Worm (Caenorhabditis elegans): Measurements from ENCODE around the gene pph-4.2.

DNA sequence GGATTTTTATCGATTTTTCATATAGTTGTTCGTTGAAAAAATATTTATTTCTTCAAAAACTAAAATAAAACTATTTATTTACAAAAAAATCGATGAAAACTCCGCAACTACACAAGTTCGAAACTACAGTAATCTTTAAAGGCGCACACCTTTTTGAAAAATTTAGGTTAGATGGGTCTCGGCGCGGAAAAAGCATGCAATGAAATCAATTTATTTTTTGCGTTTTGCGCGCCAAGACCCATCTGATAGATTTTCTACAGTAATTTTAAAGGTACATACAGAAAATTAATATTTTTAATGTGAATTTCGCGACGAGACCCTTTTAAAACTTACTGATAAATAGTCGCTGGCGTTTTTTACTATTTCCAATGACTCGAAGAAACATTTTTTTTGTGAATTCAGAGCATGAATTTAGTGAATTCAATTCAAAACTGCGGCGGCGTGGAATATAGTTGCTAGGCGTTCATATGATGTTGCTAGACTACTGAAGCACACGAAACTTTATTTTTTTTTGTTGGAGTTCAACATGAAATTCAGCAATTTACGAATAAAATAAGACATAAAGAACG lies 10.0 kb downstream of the pph-4.2 start, which contains the start of gene Y75B8A.33:
- no peak for TF ChIP-seq snpc-4 (tag; optimal IDR thresholded peaks at IDR 0.05)
- TF ChIP-seq dpl-1 (GFP tag; optimal IDR thresholded peaks at IDR 0.05), result no peak
- TF ChIP-seq unc-62 (GFP tag; optimal IDR thresholded peaks at IDR 0.05 in 1 of 2), result no peak
- no peak for TF ChIP-seq unc-62 (tag; optimal IDR thresholded peaks at IDR 0.05)
- no peak for TF ChIP-seq nhr-77 (tag; optimal IDR thresholded peaks at IDR 0.05)
- no peak for TF ChIP-seq ztf-7 (tag; optimal IDR thresholded peaks at IDR 0.05)
- TF ChIP-seq daf-16 (GFP tag; optimal IDR thresholded peaks at IDR 0.05), result no peak
- peak; percentile 19 for TF ChIP-seq daf-16 (tag; optimal IDR thresholded peaks at IDR 0.05)
- TF ChIP-seq mdl-1 (tag; optimal IDR thresholded peaks at IDR 0.05), result no peak
- TF ChIP-seq ces-1 (GFP tag; optimal IDR thresholded peaks at IDR 0.05), result no peak
- TF ChIP-seq dmd-9 (GFP tag; IDR thresholded peaks at IDR 0.05), result no peak

Measured in whole organism, L4 larva.